Fruit fly (Drosophila melanogaster) whole organism, embryonic: Measurements from ENCODE around the gene MED28.

Experiments used
- Antp ChIP-seq: fragments of 200-800 bp; sonication (Bioruptor generic); optimal IDR thresholded peaks from 3 replicates; lab custom pipeline; 2016; ENCODE audit warnings: missing biosample characterization, missing genetic modification characterization
- Atf3 ChIP-seq: fragments of 200-800 bp; sonication (Bioruptor generic); optimal IDR thresholded peaks from 3 replicates; lab custom pipeline; 2016; ENCODE audit warnings: missing biosample characterization, missing genetic modification characterization
- Atf6 ChIP-seq: fragments of 200-800 bp; sonication (Bioruptor generic); IDR thresholded peaks from 2 replicates; pipeline ENCODE4 v1.3.6; 2022; ENCODE audit warnings: missing biosample characterization, missing genetic modification characterization
- CG10147 ChIP-seq: fragments of 200-800 bp; sonication (Bioruptor generic); optimal IDR thresholded peaks from 2 replicates; lab custom pipeline; 2019; ENCODE audit warnings: missing biosample characterization, mild to moderate bottlenecking, missing genetic modification characterization, moderate library complexity
- CG10267 ChIP-seq: fragments of 200-800 bp; sonication (Bioruptor generic); optimal IDR thresholded peaks from 2 replicates; lab custom pipeline; 2018; ENCODE audit warnings: missing biosample characterization, mild to moderate bottlenecking, missing genetic modification characterization, moderate library complexity
- CG10543 ChIP-seq: fragments of 200-800 bp; sonication (Bioruptor generic); optimal IDR thresholded peaks from 3 replicates; lab custom pipeline; 2017; ENCODE audit warnings: missing biosample characterization, mild to moderate bottlenecking, missing genetic modification characterization, moderate library complexity
- CG11456 ChIP-seq: fragments of 200-800 bp; sonication (Bioruptor generic); IDR thresholded peaks from 3 replicates; pipeline ENCODE4 v1.3.6; 2022; ENCODE audit warnings: missing biosample characterization, missing genetic modification characterization
- CG12769 ChIP-seq: fragments of 200-800 bp; sonication (Bioruptor generic); optimal IDR thresholded peaks from 2 replicates; lab custom pipeline; 2019; ENCODE audit warnings: missing biosample characterization, mild to moderate bottlenecking, missing genetic modification characterization, moderate library complexity
- CG15696 ChIP-seq: fragments of 200-800 bp; sonication (Bioruptor generic); optimal IDR thresholded peaks from 2 replicates; lab custom pipeline; 2019; ENCODE audit warnings: missing biosample characterization, mild to moderate bottlenecking, missing genetic modification characterization, moderate library complexity
- CG1602 ChIP-seq: fragments of 200-800 bp; sonication (Bioruptor generic); optimal IDR thresholded peaks from 3 replicates; lab custom pipeline; 2016; ENCODE audit warnings: missing biosample characterization, missing genetic modification characterization
- CG18262 ChIP-seq: fragments of 200-800 bp; optimal IDR thresholded peaks from 3 replicates; lab custom pipeline; 2019; ENCODE audit warnings: missing biosample characterization, mild to moderate bottlenecking, missing genetic modification characterization, moderate library complexity
- CG30020 ChIP-seq: fragments of 200-800 bp; optimal IDR thresholded peaks from 2 replicates; lab custom pipeline; 2019; ENCODE audit warnings: missing biosample characterization, mild to moderate bottlenecking, missing genetic modification characterization, moderate library complexity
- CG31388 ChIP-seq: fragments of 200-800 bp; sonication (Bioruptor generic); optimal IDR thresholded peaks from 2 replicates; lab custom pipeline; 2016; ENCODE audit warnings: missing biosample characterization, missing genetic modification characterization
- CG5245 ChIP-seq: fragments of 200-800 bp; sonication (Bioruptor generic); optimal IDR thresholded peaks from 3 replicates; lab custom pipeline; 2016; ENCODE audit warnings: missing biosample characterization, missing genetic modification characterization
- CG7357 ChIP-seq: fragments of 200-800 bp; sonication (Bioruptor generic); IDR thresholded peaks from 3 replicates; pipeline ENCODE4 v1.3.6; 2022; ENCODE audit warnings: missing biosample characterization, missing genetic modification characterization
- CG7745 ChIP-seq: fragments of 200-800 bp; sonication (Bioruptor generic); optimal IDR thresholded peaks from 2 replicates; lab custom pipeline; 2018; ENCODE audit warnings: missing biosample characterization, mild to moderate bottlenecking, missing genetic modification characterization, moderate library complexity
- CG7839 ChIP-seq: fragments of 200-800 bp; sonication (Bioruptor generic); optimal IDR thresholded peaks from 3 replicates; lab custom pipeline; 2018; ENCODE audit warnings: missing biosample characterization, mild to moderate bottlenecking, missing genetic modification characterization, moderate library complexity
- CG7987 ChIP-seq: fragments of 200-800 bp; sonication (Bioruptor generic); optimal IDR thresholded peaks from 2 replicates; lab custom pipeline; 2018; ENCODE audit warnings: missing biosample characterization, mild to moderate bottlenecking, missing genetic modification characterization, moderate library complexity
- D19A ChIP-seq: fragments of 200-800 bp; optimal IDR thresholded peaks from 3 replicates; lab custom pipeline; 2019; ENCODE audit warnings: missing biosample characterization, mild to moderate bottlenecking, missing genetic modification characterization, moderate library complexity
- D19B ChIP-seq: fragments of 200-800 bp; sonication (Bioruptor generic); optimal IDR thresholded peaks from 2 replicates; lab custom pipeline; 2017; ENCODE audit warnings: missing biosample characterization, mild to moderate bottlenecking, missing genetic modification characterization
- E2f1 ChIP-seq: fragments of 200-800 bp; sonication (Bioruptor generic); IDR thresholded peaks from 2 replicates; pipeline ENCODE4 v1.3.6; 2022; ENCODE audit warnings: missing biosample characterization, missing genetic modification characterization
- Hmr ChIP-seq: fragments of 200-800 bp; sonication (Bioruptor generic); optimal IDR thresholded peaks from 3 replicates; lab custom pipeline; 2017; ENCODE audit warnings: mild to moderate bottlenecking, missing biosample characterization, missing genetic modification reagents, missing genetic modification characterization
- Hr39 ChIP-seq: fragments of >200 bp; optimal IDR thresholded peaks from 2 replicates; lab custom pipeline; 2017
- Meics ChIP-seq: fragments of 200-800 bp; sonication (Bioruptor generic); optimal IDR thresholded peaks from 2 replicates; lab custom pipeline; 2017; ENCODE audit warnings: missing biosample characterization, mild to moderate bottlenecking, missing genetic modification characterization
- Myb ChIP-seq: fragments of 200-800 bp; sonication (Bioruptor generic); optimal IDR thresholded peaks from 2 replicates; lab custom pipeline; 2016; ENCODE audit warnings: missing biosample characterization, missing genetic modification characterization
- Sox102F ChIP-seq: fragments of 200-800 bp; sonication (Bioruptor generic); optimal IDR thresholded peaks from 2 replicates; lab custom pipeline; 2018; ENCODE audit warnings: missing biosample characterization, mild to moderate bottlenecking, missing genetic modification characterization, moderate library complexity
- TFAM ChIP-seq: fragments of 200-800 bp; sonication (Bioruptor generic); optimal IDR thresholded peaks from 2 replicates; lab custom pipeline; 2017; ENCODE audit warnings: missing biosample characterization, missing genetic modification characterization, inconsistent platforms
- Xbp1 ChIP-seq: fragments of 200-800 bp; sonication (Bioruptor generic); optimal IDR thresholded peaks from 3 replicates; lab custom pipeline; 2016; ENCODE audit warnings: missing biosample characterization, mild to moderate bottlenecking, missing genetic modification characterization
- amos ChIP-seq: fragments of 200-800 bp; sonication (Bioruptor generic); IDR thresholded peaks from 2 replicates; pipeline ENCODE4 v1.3.6; 2022; ENCODE audit warnings: missing biosample characterization, missing genetic modification characterization; ENCODE audit not compliant: partially characterized antibody
- ap ChIP-seq: fragments of 200-800 bp; sonication (Bioruptor generic); IDR thresholded peaks from 2 replicates; pipeline ENCODE4 v1.3.6; 2022; ENCODE audit warnings: missing biosample characterization, missing genetic modification characterization
- ash1 ChIP-seq: fragments of 200-800 bp; sonication (Bioruptor generic); optimal IDR thresholded peaks from 2 replicates; lab custom pipeline; 2018; ENCODE audit warnings: missing biosample characterization, mild to moderate bottlenecking, missing genetic modification characterization
- ci ChIP-seq: fragments of 200-800 bp; sonication (Bioruptor generic); IDR thresholded peaks from 3 replicates; pipeline ENCODE4 v1.3.6; 2022; ENCODE audit warnings: missing biosample characterization, missing genetic modification characterization
- crc ChIP-seq: fragments of 200-800 bp; sonication (Bioruptor generic); optimal IDR thresholded peaks from 2 replicates; lab custom pipeline; 2016; ENCODE audit warnings: missing biosample characterization, missing genetic modification characterization
- dysf ChIP-seq: fragments of 200-800 bp; sonication (Bioruptor generic); IDR thresholded peaks from 3 replicates; pipeline ENCODE4 v1.3.6; 2022; ENCODE audit warnings: missing biosample characterization, missing genetic modification characterization
- esg ChIP-seq: fragments of 200-800 bp; sonication (Bioruptor generic); conservative IDR thresholded peaks from 2 replicates; pipeline ENCODE4 v1.3.6; 2022; ENCODE audit warnings: missing biosample characterization, missing genetic modification characterization
- eve ChIP-seq, 2 experiments: fragments of >200 bp; optimal IDR thresholded peaks; 2 replicates each; lab custom pipeline; 2017; ENCODE audit warnings: missing biosample characterization in 2 of 2, missing genetic modification characterization in 2 of 2
- lola ChIP-seq, 3 experiments: fragments of >200 bp in 2 of 3; fragments of 200-800 bp in 1 of 3; sonication (Bioruptor generic) in 1 of 3; optimal IDR thresholded peaks; 2 replicates each; lab custom pipeline; 2017 to 2019; ENCODE audit warnings: missing biosample characterization in 3 of 3, missing genetic modification characterization in 3 of 3, mild to moderate bottlenecking in 1 of 3, moderate library complexity in 1 of 3
- org-1 ChIP-seq: fragments of 200-800 bp; sonication (Bioruptor generic); optimal IDR thresholded peaks from 2 replicates; lab custom pipeline; 2017; ENCODE audit warnings: missing biosample characterization, missing genetic modification characterization
- otp ChIP-seq: fragments of 200-800 bp; sonication (Bioruptor generic); IDR thresholded peaks from 3 replicates; pipeline ENCODE4, ENCODE4 v1.3.6; 2022; ENCODE audit warnings: missing biosample characterization, missing genetic modification characterization
- peb ChIP-seq: fragments of 200-800 bp; sonication (Bioruptor generic); IDR thresholded peaks from 2 replicates; pipeline ENCODE4 v1.3.6; 2022; ENCODE audit warnings: missing biosample characterization, missing genetic modification characterization
- phol ChIP-seq: fragments of 200-800 bp; sonication (Bioruptor generic); optimal IDR thresholded peaks from 3 replicates; lab custom pipeline; 2018; ENCODE audit warnings: missing biosample characterization, mild to moderate bottlenecking, missing genetic modification characterization, moderate library complexity
- pnt ChIP-seq: fragments of 200-800 bp; sonication (Bioruptor generic); optimal IDR thresholded peaks from 3 replicates; lab custom pipeline; 2016; ENCODE audit warnings: missing biosample characterization, missing genetic modification characterization
- scrt ChIP-seq: fragments of 200-800 bp; sonication (Bioruptor generic); optimal IDR thresholded peaks from 2 replicates; lab custom pipeline; 2018; ENCODE audit warnings: missing biosample characterization, mild to moderate bottlenecking, missing genetic modification characterization, moderate library complexity
- stwl ChIP-seq: fragments of 200-800 bp; sonication (Bioruptor generic); optimal IDR thresholded peaks from 3 replicates; lab custom pipeline; 2018; ENCODE audit warnings: missing biosample characterization, mild to moderate bottlenecking, missing genetic modification characterization, moderate library complexity
- trem ChIP-seq: fragments of 200-800 bp; optimal IDR thresholded peaks from 3 replicates; lab custom pipeline; 2019; ENCODE audit warnings: missing biosample characterization, mild to moderate bottlenecking, missing genetic modification characterization, moderate library complexity
- usp ChIP-seq: fragments of >200 bp; optimal IDR thresholded peaks from 2 replicates; lab custom pipeline; 2017; ENCODE audit warnings: missing biosample characterization, missing genetic modification characterization
- wek ChIP-seq: fragments of 200-800 bp; sonication (Bioruptor generic); optimal IDR thresholded peaks from 3 replicates; lab custom pipeline; 2018; ENCODE audit warnings: missing biosample characterization, mild to moderate bottlenecking, missing genetic modification characterization, moderate library complexity
- zen ChIP-seq: fragments of 200-800 bp; sonication (Bioruptor generic); optimal IDR thresholded peaks from 3 replicates; lab custom pipeline; 2018; ENCODE audit warnings: missing biosample characterization, mild to moderate bottlenecking, missing genetic modification characterization, moderate library complexity

Gene MED28

DNA sequence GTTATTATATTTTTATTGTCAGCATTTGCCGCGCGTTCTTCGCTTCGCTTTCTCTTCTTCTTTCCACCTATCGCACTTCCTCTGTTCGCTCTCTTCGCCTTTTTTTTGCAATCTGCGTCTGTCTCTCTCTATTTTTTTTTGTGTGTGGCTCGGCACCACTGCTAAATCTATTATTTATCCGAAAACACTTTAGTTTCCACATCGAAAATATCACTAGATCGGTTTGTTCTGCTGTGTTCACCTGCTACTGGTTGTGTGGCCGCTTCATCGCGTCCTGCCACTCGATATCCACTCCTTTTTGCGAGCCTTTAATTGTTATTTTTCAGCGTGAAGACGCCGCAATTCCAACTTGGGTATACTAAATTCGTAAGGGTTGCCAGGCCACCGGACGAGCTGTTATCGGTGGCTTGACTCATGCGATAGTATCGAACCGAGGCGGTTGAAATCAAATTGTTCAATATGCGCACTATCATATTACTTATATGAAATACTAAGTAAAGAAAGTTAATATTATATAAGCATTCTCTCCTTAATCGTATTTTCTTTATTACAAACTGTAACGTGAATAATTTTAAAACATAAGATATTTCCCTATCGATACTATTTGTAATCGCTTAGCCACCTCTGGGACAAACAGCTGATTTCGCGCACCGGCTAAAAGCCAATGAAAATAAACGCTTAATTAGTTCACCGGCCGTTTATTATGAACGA is 5.8 kb downstream of the MED28 start, which contains the start of the genes XNP, CG42488 and CG5116 (continued):
- TF ChIP-seq Antp = no peak
- no peak for TF ChIP-seq Hr39 (lab: Kevin White, UChicago)
- TF ChIP-seq CG11456 (GFP tag; lab: Robert Waterston, UW) = peak; percentile 65; the same call in 1 of the 3 replicates
- no peak for TF ChIP-seq org-1
- TF ChIP-seq Hmr (GFP tag; lab: Kevin White, UChicago) = no peak
- no peak for TF ChIP-seq TFAM (GFP tag; lab: Kevin White, UChicago)
- peak; percentile 66 for TF ChIP-seq CG30020
- TF ChIP-seq Atf3 (GFP tag; lab: Kevin White, UChicago) = no peak
- TF ChIP-seq, all 482 proteins: peak for 218

DNA sequence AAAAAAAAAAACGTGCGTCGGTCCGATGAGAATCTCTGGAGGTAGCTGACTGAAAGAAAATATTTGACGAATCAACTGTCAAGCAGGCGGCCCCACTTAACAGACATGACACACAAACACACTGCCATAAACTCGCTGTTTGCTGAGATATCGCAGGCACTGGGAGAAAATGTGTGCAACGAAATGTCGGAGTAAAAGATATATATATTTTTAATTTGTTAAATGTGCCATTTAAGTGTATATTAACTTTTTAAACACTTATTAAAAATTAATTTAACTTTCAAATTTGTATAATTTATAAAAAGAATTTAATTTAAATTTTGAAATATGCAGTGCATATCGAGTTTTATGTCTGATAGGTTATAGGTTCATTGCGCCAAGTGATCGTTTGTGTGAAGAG is 12.3 kb downstream of the MED28 start:
- TF ChIP-seq Xbp1 (GFP tag; lab: Kevin White, UChicago) (peak; percentile 16), Myb (GFP tag; lab: Kevin White, UChicago) (no peak), CG7987 (peak; percentile 53), Sox102F (GFP tag; lab: Kevin White, UChicago) (peak; percentile 56), CG15696 (tag; lab: Kevin White, UChicago) (peak; percentile 71), trem (tag; lab: Kevin White, UChicago) (peak; percentile 50), amos (GFP tag; lab: Robert Waterston, UW) (no peak), Atf6 (GFP tag; lab: Robert Waterston, UW) (no peak), CG5245 (GFP tag; lab: Kevin White, UChicago) (peak; percentile 63), usp (GFP tag; lab: Kevin White, UChicago) (no peak), lola (GFP tag; optimal IDR thresholded peaks at IDR 0.05; lab: Kevin White, UChicago) (peak in 1 of 3 experiments; percentile 42), CG31388 (GFP tag; lab: Kevin White, UChicago) (no peak), scrt (GFP tag; lab: Kevin White, UChicago) (peak; percentile 35), ash1 (GFP tag; lab: Kevin White, UChicago) (no peak), CG7745 (tag; lab: Kevin White, UChicago) (no peak), CG10147 (GFP tag; lab: Kevin White, UChicago) (peak; percentile 33), otp (no peak), zen (peak; percentile 19), CG12769 (tag; lab: Kevin White, UChicago) (no peak), ap (GFP tag; lab: Robert Waterston, UW) (no peak), phol (tag; lab: Kevin White, UChicago) (peak; percentile 69), stwl (peak; percentile 0), crc (GFP tag; lab: Kevin White, UChicago) (no peak), D19A (peak; percentile 69), wek (peak; percentile 6), E2f1 (GFP tag; lab: Robert Waterston, UW) (peak; percentile 45; the same call in 1 of the 2 replicates), esg (no peak), CG1602 (GFP tag; lab: Kevin White, UChicago) (peak; percentile 30), pnt (GFP tag; lab: Kevin White, UChicago) (no peak), peb (GFP tag; lab: Robert Waterston, UW) (no peak), eve (GFP tag; optimal IDR thresholded peaks at IDR 0.05; lab: Kevin White, UChicago) (no peak), CG18262 (tag; lab: Kevin White, UChicago) (peak; percentile 78), Meics (GFP tag; lab: Kevin White, UChicago) (peak; percentile 28), dysf (GFP tag; lab: Robert Waterston, UW) (peak; percentile 57; the same call in 2 of the 3 replicates), D19B (no peak), CG7357 (GFP tag; lab: Robert Waterston, UW) (peak; percentile 30; the same call in 1 of the 3 replicates), CG7839 (tag; lab: Kevin White, UChicago) (peak; percentile 77), CG10267 (peak; percentile 71), CG10543 (GFP tag; lab: Kevin White, UChicago) (peak; percentile 61), ci (GFP tag; lab: Robert Waterston, UW) (peak; percentile 70; the same call in 1 of the 3 replicates)
